Worm (Caenorhabditis elegans) whole organism, young adult: ENCODE measurements around the gene unc-50.
"Not testable (repeated sequence)": the region's sequence is repeated elsewhere in the genome, so short reads cannot be mapped to it uniquely, and the experiment has no call there.

ENCODE experiments used
- F52B5.7 ChIP-seq: sonication (generic microtip); optimal IDR thresholded peaks from 2 replicates; lab custom pipeline; 2016; ENCODE audit warnings: mild to moderate bottlenecking, missing genetic modification characterization, missing compliant biosample characterization
- F57C9.4 ChIP-seq: sonication (generic microtip); optimal IDR thresholded peaks from 2 replicates; lab custom pipeline; 2017; ENCODE audit warnings: mild to moderate bottlenecking, missing genetic modification characterization, missing compliant biosample characterization
- lin-35 ChIP-seq, 3 experiments: fragments of 150-350 bp in 2 of 3; sonication (generic microtip) in 1 of 3; optimal IDR thresholded peaks; 2 replicates each; lab custom pipeline; 2014 to 2018; ENCODE audit warnings: missing biosample characterization in 3 of 3, missing genetic modification characterization in 3 of 3, missing genetic modification reagents in 3 of 3
- nhr-90 ChIP-seq: sonication (generic microtip); optimal IDR thresholded peaks from 2 replicates; lab custom pipeline; 2016; ENCODE audit warnings: missing genotype, mild to moderate bottlenecking, missing genetic modification characterization, missing compliant biosample characterization
- unc-130 ChIP-seq: sonication (generic microtip); optimal IDR thresholded peaks from 2 replicates; lab custom pipeline; 2016; ENCODE audit warnings: missing genetic modification reagents, missing genetic modification characterization, missing compliant biosample characterization

ce11 chrIII:10320228-10320705 lies 2.3 kb upstream of the unc-50 start:
- not testable (repeated sequence) for TF ChIP-seq F52B5.7 (tag; lab: Kevin White, UChicago); lin-35 (GFP tag; optimal IDR thresholded peaks at IDR 0.05; lab: Kevin White, UChicago); nhr-90 (tag; lab: Kevin White, UChicago); unc-130 (GFP tag; lab: Kevin White, UChicago); F57C9.4 (tag; lab: Kevin White, UChicago)
